Worm (Caenorhabditis elegans) whole organism, L3 larva: ENCODE measurements around the gene C05C9.2.

ENCODE experiments used
- R02D3.7 ChIP-seq: fragments of 150-350 bp; optimal IDR thresholded peaks from 2 replicates; lab custom pipeline; 2014; ENCODE audit warnings: missing biosample characterization, missing genetic modification characterization
- ZK546.5 ChIP-seq: sonication (generic microtip); optimal IDR thresholded peaks from 2 replicates; lab custom pipeline; 2017; ENCODE audit warnings: missing biosample characterization, missing genetic modification characterization
- aly-2 ChIP-seq: fragments of 150-350 bp; optimal IDR thresholded peaks from 2 replicates; lab custom pipeline; 2014; ENCODE audit warnings: missing biosample characterization, missing genetic modification characterization
- ama-1 ChIP-seq: fragments of 150-350 bp; optimal IDR thresholded peaks from 2 replicates; lab custom pipeline; 2018
- ceh-28 ChIP-seq: fragments of 150-350 bp; optimal IDR thresholded peaks from 2 replicates; lab custom pipeline; 2014; ENCODE audit warnings: missing biosample characterization, missing genetic modification reagents, missing genetic modification characterization
- ceh-9 ChIP-seq: sonication (generic microtip); optimal IDR thresholded peaks from 2 replicates; lab custom pipeline; 2018; ENCODE audit warnings: missing biosample characterization, missing genetic modification characterization
- daf-12 ChIP-seq: fragments of 150-350 bp; optimal IDR thresholded peaks from 2 replicates; lab custom pipeline; 2014; ENCODE audit warnings: missing biosample characterization, missing genetic modification reagents, missing genetic modification characterization
- egl-27 ChIP-seq: sonication (generic microtip); optimal IDR thresholded peaks from 4 replicates; lab custom pipeline; 2017; ENCODE audit warnings: missing biosample characterization, missing genetic modification reagents, missing genetic modification characterization
- egl-5 ChIP-seq: fragments of 150-350 bp; optimal IDR thresholded peaks from 2 replicates; lab custom pipeline; 2017; ENCODE audit warnings: missing biosample characterization, missing genetic modification reagents, missing genetic modification characterization, inconsistent platforms
- elt-1 ChIP-seq: fragments of 150-350 bp; optimal IDR thresholded peaks from 2 replicates; lab custom pipeline; 2014; ENCODE audit warnings: missing biosample characterization, missing genetic modification characterization
- elt-2 ChIP-seq: sonication (generic microtip); optimal IDR thresholded peaks from 2 replicates; lab custom pipeline; 2016; ENCODE audit warnings: missing genetic modification reagents, mild to moderate bottlenecking, missing genetic modification characterization, missing compliant biosample characterization
- elt-3 ChIP-seq, 3 experiments: fragments of 150-350 bp in 1 of 3; sonication (generic microtip) in 2 of 3; optimal IDR thresholded peaks; 2 replicates in 2 of 3; 4 replicates in 1 of 3; lab custom pipeline; 2014 to 2017; ENCODE audit warnings: missing biosample characterization in 3 of 3, missing genetic modification characterization in 3 of 3
- eor-1 ChIP-seq, 2 experiments: fragments of 150-350 bp; optimal IDR thresholded peaks; 2 replicates each; lab custom pipeline; 2014 to 2018; ENCODE audit warnings: missing biosample characterization in 2 of 2, missing genetic modification characterization in 2 of 2
- fkh-2 ChIP-seq: fragments of 150-350 bp; optimal IDR thresholded peaks from 2 replicates; lab custom pipeline; 2014; ENCODE audit warnings: missing biosample characterization, missing genetic modification reagents, missing genetic modification characterization
- fos-1 ChIP-seq: fragments of 150-350 bp; optimal IDR thresholded peaks from 2 replicates; lab custom pipeline; 2014; ENCODE audit warnings: missing biosample characterization, missing genetic modification characterization
- hmg-11 ChIP-seq: sonication (generic microtip); optimal IDR thresholded peaks from 2 replicates; lab custom pipeline; 2016; ENCODE audit warnings: missing genetic modification characterization, missing compliant biosample characterization
- jun-1 ChIP-seq: fragments of 150-350 bp; optimal IDR thresholded peaks from 2 replicates; lab custom pipeline; 2014; ENCODE audit warnings: missing biosample characterization, missing genetic modification reagents, missing genetic modification characterization
- lin-15B ChIP-seq: fragments of 150-350 bp; optimal IDR thresholded peaks from 2 replicates; lab custom pipeline; 2014; ENCODE audit warnings: missing biosample characterization, missing genetic modification characterization
- lsy-12 ChIP-seq: sonication (generic microtip); optimal IDR thresholded peaks from 2 replicates; lab custom pipeline; 2016; ENCODE audit warnings: mild to moderate bottlenecking, missing genetic modification characterization, missing compliant biosample characterization
- mdl-1 ChIP-seq: fragments of 150-350 bp; optimal IDR thresholded peaks from 2 replicates; lab custom pipeline; 2014; ENCODE audit warnings: missing biosample characterization, missing genetic modification characterization
- mml-1 ChIP-seq: fragments of 150-350 bp; sonication (generic microtip); optimal IDR thresholded peaks from 3 replicates; lab custom pipeline; 2014; ENCODE audit warnings: missing biosample characterization, missing genetic modification characterization
- nfya-1 ChIP-seq: sonication (generic microtip); optimal IDR thresholded peaks from 2 replicates; lab custom pipeline; 2017; ENCODE audit warnings: missing genetic modification characterization, mild to moderate bottlenecking, missing compliant biosample characterization, antibody characterized with exemption, moderate library complexity; ENCODE audit not compliant: insufficient read depth
- nhr-11 ChIP-seq: fragments of 150-350 bp; optimal IDR thresholded peaks from 2 replicates; lab custom pipeline; 2014; ENCODE audit warnings: missing biosample characterization, missing genetic modification characterization
- nhr-237 ChIP-seq: fragments of 150-350 bp; optimal IDR thresholded peaks from 2 replicates; lab custom pipeline; 2014; ENCODE audit warnings: missing biosample characterization, missing genetic modification characterization
- nhr-25 ChIP-seq: sonication (generic microtip); optimal IDR thresholded peaks from 2 replicates; lab custom pipeline; 2017; ENCODE audit warnings: missing biosample characterization, missing genetic modification characterization
- nhr-28 ChIP-seq: fragments of 150-350 bp; optimal IDR thresholded peaks from 2 replicates; lab custom pipeline; 2014; ENCODE audit warnings: missing biosample characterization, missing genetic modification characterization
- nhr-67 ChIP-seq: fragments of 150-350 bp; optimal IDR thresholded peaks from 2 replicates; lab custom pipeline; 2014; ENCODE audit warnings: missing biosample characterization, missing genetic modification characterization
- nhr-77 ChIP-seq: fragments of 150-350 bp; optimal IDR thresholded peaks from 2 replicates; lab custom pipeline; 2014; ENCODE audit warnings: missing biosample characterization, missing genetic modification characterization
- pha-4 ChIP-seq: fragments of 150-350 bp; optimal IDR thresholded peaks from 2 replicates; lab custom pipeline; 2014; ENCODE audit warnings: missing biosample characterization, missing genetic modification reagents, missing genetic modification characterization
- pqm-1 ChIP-seq: fragments of 150-350 bp; optimal IDR thresholded peaks from 2 replicates; lab custom pipeline; 2017; ENCODE audit warnings: missing biosample characterization, missing genetic modification characterization, inconsistent platforms
- snpc-4 ChIP-seq: fragments of 150-350 bp; optimal IDR thresholded peaks from 2 replicates; lab custom pipeline; 2014; ENCODE audit warnings: missing biosample characterization, missing genetic modification characterization
- unc-39 ChIP-seq: sonication (generic microtip); optimal IDR thresholded peaks from 4 replicates; lab custom pipeline; 2017; ENCODE audit warnings: missing biosample characterization, missing genetic modification characterization
- unc-62 ChIP-seq: fragments of 150-350 bp; sonication (generic microtip); optimal IDR thresholded peaks from 4 replicates; lab custom pipeline; 2014; ENCODE audit warnings: missing biosample characterization, missing genetic modification reagents, missing genetic modification characterization
- zag-1 ChIP-seq: fragments of 150-350 bp; optimal IDR thresholded peaks from 2 replicates; lab custom pipeline; 2014; ENCODE audit warnings: missing biosample characterization, missing genetic modification characterization
- ztf-11 ChIP-seq: fragments of 150-350 bp; optimal IDR thresholded peaks from 2 replicates; lab custom pipeline; 2014; ENCODE audit warnings: missing biosample characterization, missing genetic modification characterization

C05C9.2 gene

DNA sequence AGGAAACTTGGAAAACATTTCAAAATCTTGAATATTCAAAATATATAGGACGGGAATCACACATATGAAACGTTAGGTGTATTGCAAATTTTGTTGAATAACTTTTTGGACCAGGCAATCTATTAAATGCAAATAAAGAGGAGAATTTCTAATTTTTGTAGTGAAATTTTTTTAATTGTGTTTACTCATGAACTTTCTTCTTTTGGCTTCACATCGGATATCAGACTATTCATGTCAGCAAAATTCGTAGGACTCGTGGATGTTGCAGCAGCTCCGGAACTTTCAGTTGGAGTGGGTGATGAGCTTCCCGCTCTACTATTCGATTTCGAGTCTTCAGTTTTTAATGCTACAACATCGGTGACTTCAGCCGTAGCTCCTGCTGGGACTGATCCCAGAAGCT is 30.5 kb upstream of the C05C9.2 start:
- TF ChIP-seq egl-5 (tag; lab: Kevin White, UChicago), result no peak
- TF ChIP-seq ztf-11 (tag; lab: Kevin White, UChicago), result no peak
- TF ChIP-seq jun-1, result no peak
- no peak for TF ChIP-seq hmg-11 (tag; lab: Kevin White, UChicago)
- TF ChIP-seq nhr-77 (tag; lab: Kevin White, UChicago), result no peak
- TF ChIP-seq eor-1 (tag; optimal IDR thresholded peaks at IDR 0.05; lab: Kevin White, UChicago), result no peak
- no peak for TF ChIP-seq nhr-67 (tag; lab: Kevin White, UChicago)
- no peak for TF ChIP-seq nhr-28 (tag; lab: Kevin White, UChicago)
- no peak for TF ChIP-seq elt-1 (tag; lab: Kevin White, UChicago)
- no peak for TF ChIP-seq mdl-1
- TF ChIP-seq nhr-25 (tag; lab: Kevin White, UChicago), result no peak
- TF ChIP-seq nhr-237 (tag; lab: Kevin White, UChicago), result no peak
- TF ChIP-seq ZK546.5, result no peak
- TF ChIP-seq unc-39 (tag; lab: Kevin White, UChicago), result no peak

DNA sequence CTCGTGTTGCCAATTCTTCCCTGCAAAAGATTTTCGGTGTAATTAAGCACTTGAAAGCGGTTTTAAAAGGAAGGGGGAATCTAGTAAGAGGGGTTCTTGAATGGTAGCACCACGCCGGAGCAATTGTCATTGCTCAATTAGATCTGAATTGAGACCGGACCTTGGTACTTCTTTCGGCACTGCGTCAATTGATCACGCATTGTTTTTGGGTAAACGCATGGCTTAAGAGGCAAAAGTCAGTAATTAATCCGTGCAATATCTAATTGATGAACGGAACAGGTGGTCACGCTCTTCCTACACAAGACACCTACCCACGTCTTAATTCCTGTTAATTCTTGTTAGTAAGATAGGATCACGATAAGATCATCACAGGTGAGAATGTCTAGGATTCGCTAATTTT is 28.9 kb upstream of the C05C9.2 start:
- no peak for TF ChIP-seq pqm-1 (tag; lab: Kevin White, UChicago)
- TF ChIP-seq aly-2 (tag; lab: Kevin White, UChicago), result no peak
- TF ChIP-seq elt-1 (tag; lab: Kevin White, UChicago), result no peak
- TF ChIP-seq ama-1 (lab: Kevin White, UChicago), result no peak
- no peak for TF ChIP-seq nhr-28 (tag; lab: Kevin White, UChicago)
- no peak for TF ChIP-seq ceh-9 (tag; lab: Kevin White, UChicago)
- TF ChIP-seq daf-12 (tag; lab: Kevin White, UChicago), result no peak
- TF ChIP-seq ceh-28, result no peak
- no peak for TF ChIP-seq mml-1 (tag; lab: Kevin White, UChicago)
- TF ChIP-seq nhr-67 (tag; lab: Kevin White, UChicago), result no peak
- no peak for TF ChIP-seq zag-1
- TF ChIP-seq ZK546.5, result no peak

DNA sequence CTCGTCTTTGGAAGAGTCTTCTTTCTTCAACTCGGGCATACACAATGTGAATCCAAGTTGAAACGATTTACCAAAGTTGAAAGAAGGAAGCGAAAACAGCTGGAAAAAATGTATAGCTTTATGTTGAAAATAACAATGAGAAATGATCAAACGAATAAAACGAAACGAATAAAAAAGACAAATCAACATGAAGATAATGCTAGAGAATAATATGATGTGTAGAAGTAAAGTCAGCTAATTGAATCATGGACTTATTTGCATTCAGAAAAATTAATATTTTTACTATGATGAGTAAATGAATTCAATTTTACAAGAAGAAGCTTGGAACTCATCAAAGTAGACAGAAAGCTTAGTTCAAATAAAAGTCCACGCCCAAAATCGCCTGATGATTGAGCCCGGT is 27.3 kb upstream of the C05C9.2 start, which contains the start of gene alr-1:
TSS of gene alr-1 (minus strand) at position 101 of the 400 bp plus-strand sequence.
- no peak for TF ChIP-seq ceh-9 (tag; lab: Kevin White, UChicago)
- no peak for TF ChIP-seq ceh-28
- TF ChIP-seq R02D3.7 (tag; lab: Kevin White, UChicago), result no peak
- TF ChIP-seq elt-2, result no peak
- no peak for TF ChIP-seq nhr-11 (tag; lab: Kevin White, UChicago)
- TF ChIP-seq pha-4 (tag; lab: Kevin White, UChicago), result no peak
- TF ChIP-seq ztf-11 (tag; lab: Kevin White, UChicago), result no peak
- no peak for TF ChIP-seq fkh-2 (tag; lab: Kevin White, UChicago)
- TF ChIP-seq zag-1, result no peak
- no peak for TF ChIP-seq snpc-4
- no peak for TF ChIP-seq nhr-237 (tag; lab: Kevin White, UChicago)
- TF ChIP-seq unc-62 (GFP tag; lab: Kevin White, UChicago), result no peak
- TF ChIP-seq lin-15B (tag; lab: Kevin White, UChicago), result no peak
- no peak for TF ChIP-seq jun-1
- no peak for TF ChIP-seq fos-1
- no peak for TF ChIP-seq eor-1 (tag; optimal IDR thresholded peaks at IDR 0.05; lab: Kevin White, UChicago)
- no peak for TF ChIP-seq egl-5 (tag; lab: Kevin White, UChicago)
- no peak for TF ChIP-seq egl-27 (tag; lab: Kevin White, UChicago)
- no peak for TF ChIP-seq lsy-12 (tag; lab: Kevin White, UChicago)
- no peak for TF ChIP-seq elt-3 (tag; optimal IDR thresholded peaks at IDR 0.05; lab: Kevin White, UChicago)
- TF ChIP-seq, all 47 proteins: peak for 0

DNA sequence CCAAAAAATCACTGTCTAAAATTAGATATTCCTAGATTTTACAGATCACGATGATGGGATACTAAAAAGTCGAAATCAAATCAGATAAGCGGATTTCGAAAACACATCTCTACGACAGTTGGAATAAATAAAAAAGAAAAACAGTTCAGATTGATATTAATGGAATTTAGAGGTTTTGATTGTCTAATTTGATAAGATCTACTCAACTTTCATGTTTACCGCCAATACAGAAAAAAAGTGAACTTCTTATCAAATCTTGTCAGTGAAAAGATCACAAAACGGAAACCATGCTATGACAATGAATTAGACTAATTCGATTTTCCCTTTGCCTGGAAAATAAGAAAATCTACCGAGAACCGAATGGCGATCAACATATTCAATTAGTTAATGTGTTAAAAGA is 26.6 kb upstream of the C05C9.2 start:
- no peak for TF ChIP-seq unc-39 (tag; lab: Kevin White, UChicago)
- no peak for TF ChIP-seq zag-1
- TF ChIP-seq elt-3 (tag; optimal IDR thresholded peaks at IDR 0.05; lab: Kevin White, UChicago), result no peak
- TF ChIP-seq R02D3.7 (tag; lab: Kevin White, UChicago), result no peak
- no peak for TF ChIP-seq eor-1 (tag; optimal IDR thresholded peaks at IDR 0.05; lab: Kevin White, UChicago)
- TF ChIP-seq nfya-1 (tag; lab: Kevin White, UChicago), result no peak
- TF ChIP-seq egl-5 (tag; lab: Kevin White, UChicago), result no peak
- no peak for TF ChIP-seq lsy-12 (tag; lab: Kevin White, UChicago)
- TF ChIP-seq snpc-4, result no peak
- TF ChIP-seq, all 47 proteins: peak for 0
